Worm (Caenorhabditis elegans): ENCODE data around the gene nlp-36.

DNA sequence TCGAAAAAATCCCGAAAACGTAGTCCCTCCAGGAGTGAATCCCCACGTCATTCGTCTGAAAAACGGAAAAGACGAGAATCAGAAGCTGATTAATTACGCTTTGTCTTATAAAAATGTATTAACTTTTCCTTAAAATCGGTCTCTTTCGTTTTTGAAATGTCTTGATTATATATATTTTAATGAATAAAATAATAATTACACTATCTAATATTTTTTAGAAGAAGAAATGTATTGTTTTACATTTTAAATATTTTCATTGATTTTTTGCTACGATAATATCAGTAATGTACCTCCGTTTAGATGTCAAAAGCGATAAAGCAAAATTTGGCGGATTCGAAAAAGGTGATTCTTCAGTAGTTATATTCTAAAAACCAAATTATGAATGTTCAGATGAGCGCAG, 36.7 kb downstream of the nlp-36 start, which contains the start of gene trpp-3:
- no peak for TF ChIP-seq dao-5 (tag; optimal IDR thresholded peaks at IDR 0.05)
- TF ChIP-seq him-1 (tag; optimal IDR thresholded peaks at IDR 0.05), result no peak

All from whole organism, L4/young adult.